Fruit fly (Drosophila melanogaster): ENCODE measurements around the gene TrissinR.

TrissinR gene

DNA sequence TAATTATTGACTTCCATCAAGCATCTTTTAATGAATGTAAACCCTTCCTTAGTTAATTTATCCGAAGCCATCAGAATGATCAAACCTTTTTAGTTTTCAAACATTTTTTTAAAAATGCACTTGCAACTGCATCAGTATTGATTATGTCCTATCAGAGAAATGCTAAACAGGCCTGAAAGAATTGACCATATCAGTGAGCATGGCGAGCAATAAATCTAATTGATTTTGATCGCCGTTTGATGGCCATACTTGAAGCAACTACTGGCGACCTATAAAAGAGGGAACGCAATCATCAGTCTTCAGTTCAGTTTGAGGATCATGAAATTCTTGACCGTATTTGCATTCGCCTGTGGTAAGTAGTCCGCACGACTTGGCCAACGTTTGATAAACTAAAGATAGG, 61.9 kb downstream of the TrissinR start, which contains the start of gene CG9029:
Gene CG9029, plus strand, starts transcription at position 301 of the 400 bp plus-strand sequence.
- TF ChIP-seq CG34367 (tag; optimal IDR thresholded peaks at IDR 0.05): no peak
- no peak for TF ChIP-seq CG13204 (GFP tag; optimal IDR thresholded peaks at IDR 0.05)
- TF ChIP-seq gl (tag; optimal IDR thresholded peaks at IDR 0.05): no peak
- TF ChIP-seq Snoo (tag; optimal IDR thresholded peaks at IDR 0.05): no peak
- no peak for TF ChIP-seq Pif1A (GFP tag; optimal IDR thresholded peaks at IDR 0.05)
- no peak for TF ChIP-seq rn (GFP tag; IDR thresholded peaks at IDR 0.05)
- no peak for TF ChIP-seq Ets98B (GFP tag; IDR thresholded peaks at IDR 0.05)
- TF ChIP-seq CG12605 (GFP tag; IDR thresholded peaks at IDR 0.05): no peak

DNA sequence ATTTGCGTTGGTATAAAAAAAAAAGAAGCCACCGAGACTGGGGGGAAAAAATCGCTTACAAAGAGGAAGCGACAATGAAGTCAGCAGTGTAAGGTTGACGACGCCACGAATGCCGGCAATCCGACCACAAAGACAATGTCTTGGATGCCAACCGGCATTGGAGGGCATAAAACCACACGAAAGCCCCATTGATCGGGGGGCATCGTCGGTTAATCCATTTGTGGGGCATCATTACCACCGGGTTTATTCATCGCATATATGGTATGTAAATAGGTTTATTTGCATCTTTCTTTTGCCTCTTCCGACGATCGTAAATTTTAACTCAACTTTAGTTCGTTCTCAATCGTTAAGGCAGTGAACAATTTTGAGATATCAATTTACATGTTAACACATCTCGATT, 63.2 kb downstream of the TrissinR start:
- TF ChIP-seq fd96Ca (GFP tag; IDR thresholded peaks at IDR 0.05): no peak
- TF ChIP-seq EcR (GFP tag; optimal IDR thresholded peaks at IDR 0.05): peak; percentile 33

DNA sequence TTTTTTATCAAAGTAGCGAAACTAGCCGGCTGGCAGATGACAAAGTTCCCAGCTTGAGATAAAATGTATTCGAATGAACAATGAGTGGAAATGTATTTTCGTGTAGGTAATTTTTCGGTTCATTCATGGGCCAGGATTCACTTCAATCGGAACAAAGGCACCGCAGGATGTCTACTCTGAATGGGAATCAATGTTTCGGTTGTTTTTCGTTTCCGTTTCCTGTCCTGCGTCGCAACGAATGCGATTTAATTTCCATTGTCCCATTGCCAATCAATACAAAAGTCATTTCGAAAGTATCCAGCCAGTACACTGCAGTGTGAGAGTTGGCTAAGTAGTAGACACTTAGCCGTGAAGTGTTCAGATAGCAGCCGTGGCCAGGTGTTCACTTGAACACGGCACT, 66.8 kb downstream of the TrissinR start:
- no peak for TF ChIP-seq Snoo (tag; optimal IDR thresholded peaks at IDR 0.05)
- TF ChIP-seq CG8301 (tag; optimal IDR thresholded peaks at IDR 0.05): no peak
- TF ChIP-seq CG32121 (GFP tag; IDR thresholded peaks at IDR 0.05): no peak
- TF ChIP-seq gl (tag; optimal IDR thresholded peaks at IDR 0.05): no peak
- TF ChIP-seq fd96Ca (GFP tag; IDR thresholded peaks at IDR 0.05): no peak
- TF ChIP-seq CG14655 (GFP tag; optimal IDR thresholded peaks at IDR 0.05): no peak
- TF ChIP-seq CG17806 (tag; optimal IDR thresholded peaks at IDR 0.05): no peak

DNA sequence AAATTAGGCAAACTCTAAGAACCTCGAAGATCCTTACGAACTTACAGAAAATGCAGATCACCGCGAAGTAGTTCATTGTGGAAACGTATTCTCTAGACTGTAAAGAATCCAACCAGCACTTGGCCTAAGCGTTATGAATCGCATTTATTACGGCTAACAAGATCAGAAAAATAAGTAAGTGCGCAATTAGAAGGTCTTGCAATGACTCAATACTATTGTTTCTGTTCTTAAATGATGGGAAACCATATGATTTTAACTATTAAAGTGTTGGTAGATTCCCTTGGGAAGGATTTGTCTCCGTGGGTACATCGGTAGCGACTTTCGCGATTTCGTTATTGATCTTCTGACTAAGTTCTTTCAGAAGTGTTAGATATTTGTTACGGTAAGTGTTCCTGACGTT, 69.0 kb downstream of the TrissinR start, which contains the start of gene Acp26Ab:
Gene Acp26Ab, minus strand, starts transcription at position 101 of the 400 bp plus-strand sequence.
- TF ChIP-seq CG12605 (GFP tag; IDR thresholded peaks at IDR 0.05) (no peak), CG9948 (tag; optimal IDR thresholded peaks at IDR 0.05) (no peak), Ets98B (GFP tag; IDR thresholded peaks at IDR 0.05) (no peak)

DNA sequence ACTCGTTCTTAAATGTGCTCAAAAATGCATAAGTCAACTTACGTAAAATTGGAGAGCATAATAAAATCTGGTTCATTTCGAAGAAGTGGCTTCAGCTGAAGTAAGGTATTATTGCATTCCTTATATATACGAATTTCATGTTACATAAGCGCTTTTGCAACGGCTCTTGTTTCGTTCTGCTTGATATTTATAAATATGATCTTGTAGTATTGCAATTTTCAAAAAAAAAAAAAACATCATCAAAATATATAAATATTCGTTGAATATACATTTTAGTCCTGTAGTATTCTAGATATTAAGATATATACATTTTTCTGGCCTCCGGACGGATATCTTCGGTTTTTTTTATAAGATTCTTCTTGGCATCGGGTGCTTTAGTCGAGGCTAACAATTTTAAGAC, 70.0 kb downstream of the TrissinR start, which contains the start of gene Acp26Aa:
Gene Acp26Aa, minus strand, starts transcription at position 101 of the 400 bp plus-strand sequence.
- TF ChIP-seq CG15710 (tag; optimal IDR thresholded peaks at IDR 0.05) (no peak), CG17806 (tag; optimal IDR thresholded peaks at IDR 0.05) (no peak), CG13204 (GFP tag; optimal IDR thresholded peaks at IDR 0.05) (no peak), CG8301 (tag; optimal IDR thresholded peaks at IDR 0.05) (no peak), CG8159 (tag; optimal IDR thresholded peaks at IDR 0.05) (no peak), Pif1A (GFP tag; optimal IDR thresholded peaks at IDR 0.05) (no peak), CG10348 (GFP tag; IDR thresholded peaks at IDR 0.05) (no peak), CG12605 (GFP tag; IDR thresholded peaks at IDR 0.05) (no peak)

DNA sequence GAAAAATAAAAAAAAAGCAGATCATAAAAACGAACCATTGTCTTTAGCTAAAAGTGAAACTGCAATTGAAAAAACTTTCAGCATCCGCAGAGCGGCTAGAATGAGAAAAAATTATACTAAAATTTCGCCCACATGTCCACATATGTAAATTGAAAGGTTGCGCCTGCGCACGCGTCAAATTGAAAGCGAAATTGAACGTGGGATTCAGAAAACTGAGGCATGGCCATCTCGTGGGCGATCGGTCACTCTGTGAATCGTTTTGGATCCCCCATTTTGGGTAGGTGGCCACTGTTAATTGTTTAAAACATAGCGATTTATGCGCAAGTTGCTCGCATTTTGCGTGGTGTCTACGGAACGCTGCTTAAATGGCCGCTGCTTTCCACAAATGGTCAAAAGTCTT, 70.7 kb downstream of the TrissinR start:
- TF ChIP-seq CG9948 (tag; optimal IDR thresholded peaks at IDR 0.05) (no peak), CG10348 (GFP tag; IDR thresholded peaks at IDR 0.05) (no peak)

DNA sequence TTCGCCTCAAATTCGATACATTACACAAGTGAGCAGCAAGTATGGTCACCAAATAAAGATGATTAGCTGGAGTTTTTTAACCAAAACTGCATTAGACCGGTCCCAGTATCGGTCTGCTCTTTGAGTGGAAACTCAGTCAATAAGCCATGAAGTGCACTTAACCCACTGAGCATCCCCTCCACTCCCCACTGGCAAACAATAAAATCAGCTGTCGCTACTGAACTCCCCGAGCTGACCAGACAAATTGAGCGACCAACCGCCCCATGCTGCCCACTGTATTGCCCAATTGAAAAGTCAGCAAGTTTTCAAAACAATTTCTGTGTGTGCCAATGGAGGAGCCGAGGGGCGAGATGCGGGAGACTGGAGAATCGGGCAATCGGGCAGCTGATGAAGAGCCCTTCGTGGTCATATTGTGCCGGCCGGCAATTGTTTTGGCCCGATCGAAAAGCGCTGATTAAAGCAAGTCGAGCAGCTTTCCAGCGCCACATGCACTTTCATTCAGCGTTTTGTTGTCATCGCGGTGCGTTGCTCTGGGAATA, 75.4 kb downstream of the TrissinR start:
- 0 out of 3 replicates have a peak, but pooled peaks have one; percentile 26 for TF ChIP-seq CG4496 (GFP tag; IDR thresholded peaks at IDR 0.05)
- peak; percentile 21 for TF ChIP-seq CG14655 (GFP tag; optimal IDR thresholded peaks at IDR 0.05)
- no peak for TF ChIP-seq CG12605 (GFP tag; IDR thresholded peaks at IDR 0.05)
- TF ChIP-seq fd96Ca (GFP tag; IDR thresholded peaks at IDR 0.05): no peak

DNA sequence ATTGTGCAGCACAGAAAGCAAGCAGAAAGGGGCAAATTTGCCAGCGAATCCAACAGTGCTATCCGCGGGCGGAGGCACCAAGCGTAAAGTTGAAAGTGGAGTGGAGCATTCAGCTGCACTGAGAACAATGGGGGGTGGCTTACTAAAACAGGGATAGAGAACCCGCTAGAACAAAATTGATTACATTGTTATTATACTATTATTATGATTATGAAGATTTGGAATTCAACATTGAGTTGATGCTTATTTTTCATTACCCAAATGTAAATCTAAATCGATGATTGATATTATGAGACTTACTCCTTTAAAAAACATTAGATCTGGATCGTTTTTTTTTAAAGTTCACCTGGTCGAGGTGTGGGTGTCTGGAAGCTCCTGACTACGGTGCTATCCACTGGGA, 77.7 kb downstream of the TrissinR start:
- TF ChIP-seq CG12605 (GFP tag; IDR thresholded peaks at IDR 0.05) (no peak), Ets98B (GFP tag; IDR thresholded peaks at IDR 0.05) (no peak), Pif1B (GFP tag; optimal IDR thresholded peaks at IDR 0.05) (no peak), CG10348 (GFP tag; IDR thresholded peaks at IDR 0.05) (no peak), CG4496 (GFP tag; IDR thresholded peaks at IDR 0.05) (0 out of 3 replicates have a peak, but pooled peaks have one; percentile 38), CG13204 (GFP tag; optimal IDR thresholded peaks at IDR 0.05) (no peak), gl (tag; optimal IDR thresholded peaks at IDR 0.05) (no peak), rn (GFP tag; IDR thresholded peaks at IDR 0.05) (no peak), CG14655 (GFP tag; optimal IDR thresholded peaks at IDR 0.05) (peak; percentile 67), CG17806 (tag; optimal IDR thresholded peaks at IDR 0.05) (no peak), Pif1A (GFP tag; optimal IDR thresholded peaks at IDR 0.05) (no peak), CG9948 (tag; optimal IDR thresholded peaks at IDR 0.05) (peak; percentile 19), CG15710 (tag; optimal IDR thresholded peaks at IDR 0.05) (no peak), CG32121 (GFP tag; IDR thresholded peaks at IDR 0.05) (no peak), CG8301 (tag; optimal IDR thresholded peaks at IDR 0.05) (peak; percentile 60), Snoo (tag; optimal IDR thresholded peaks at IDR 0.05) (no peak), EcR (GFP tag; optimal IDR thresholded peaks at IDR 0.05) (no peak), CG8159 (tag; optimal IDR thresholded peaks at IDR 0.05) (no peak), D1 (tag; optimal IDR thresholded peaks at IDR 0.05) (no peak), CG34367 (tag; optimal IDR thresholded peaks at IDR 0.05) (no peak), fd96Ca (GFP tag; IDR thresholded peaks at IDR 0.05) (no peak)
